Worm (Caenorhabditis elegans) whole organism, L4 larva: ENCODE data around the gene acs-20.

Experiments used
- D1046.2 ChIP-seq: fragments of 200-800 bp; sonication (Bioruptor generic); IDR thresholded peaks from 2 replicates; pipeline ENCODE4 v1.3.6; 2022; ENCODE audit warnings: missing genetic modification characterization, missing compliant biosample characterization
- F26F4.8 ChIP-seq: fragments of 200-800 bp; sonication (Bioruptor generic); conservative IDR thresholded peaks from 2 replicates; pipeline ENCODE4 v1.3.6; 2022; ENCODE audit warnings: missing genetic modification characterization, missing compliant biosample characterization
- F37D6.2 ChIP-seq: sonication (generic microtip); optimal IDR thresholded peaks from 2 replicates; lab custom pipeline; 2016; ENCODE audit warnings: mild to moderate bottlenecking, missing genetic modification characterization, missing compliant biosample characterization
- F49E8.2 ChIP-seq: sonication (generic microtip); optimal IDR thresholded peaks from 2 replicates; lab custom pipeline; 2016; ENCODE audit warnings: missing compliant biosample characterization, mild to moderate bottlenecking, missing genetic modification characterization, borderline replicate concordance
- T26A8.4 ChIP-seq: fragments of 200-800 bp; sonication (Bioruptor generic); IDR thresholded peaks from 2 replicates; pipeline ENCODE4 v1.3.6; 2022; ENCODE audit warnings: missing genetic modification characterization, missing compliant biosample characterization
- Y105C5A.15 ChIP-seq: fragments of 200-800 bp; sonication (Bioruptor generic); IDR thresholded peaks from 2 replicates; pipeline ENCODE4 v1.3.6; 2022; ENCODE audit warnings: missing genetic modification characterization, missing compliant biosample characterization
- Y48G9A.11 ChIP-seq: fragments of 200-800 bp; sonication (Bioruptor generic); IDR thresholded peaks from 2 replicates; pipeline ENCODE4 v1.3.6; 2022; ENCODE audit warnings: missing genetic modification reagents, missing genetic modification characterization, missing compliant biosample characterization
- Y5F2A.4 ChIP-seq: fragments of 200-800 bp; sonication (Bioruptor generic); optimal IDR thresholded peaks from 2 replicates; lab custom pipeline; 2018; ENCODE audit warnings: mild to moderate bottlenecking, missing genetic modification characterization, missing compliant biosample characterization
- ZK337.2 ChIP-seq: fragments of 200-800 bp; sonication (Bioruptor generic); IDR thresholded peaks from 2 replicates; pipeline ENCODE4 v1.3.6; 2022; ENCODE audit warnings: missing genetic modification reagents, missing genetic modification characterization, missing compliant biosample characterization
- aha-1 ChIP-seq: fragments of 150-350 bp; peaks from one replicate; lab custom pipeline; 2014; ENCODE audit warnings: missing biosample characterization, missing genetic modification characterization
- ama-1 ChIP-seq: fragments of 150-350 bp; optimal IDR thresholded peaks from 2 replicates; lab custom pipeline; 2014; ENCODE audit warnings: inconsistent platforms, mixed read lengths
- arid-1 ChIP-seq: fragments of 200-800 bp; sonication (Bioruptor generic); conservative IDR thresholded peaks from 2 replicates; pipeline ENCODE4 v1.3.6; 2022; ENCODE audit warnings: missing genetic modification reagents, missing genetic modification characterization, missing compliant biosample characterization
- attf-4 ChIP-seq: sonication (generic microtip); optimal IDR thresholded peaks from 3 replicates; lab custom pipeline; 2017; ENCODE audit warnings: missing biosample characterization, missing genetic modification characterization
- ceh-28 ChIP-seq: fragments of 150-350 bp; optimal IDR thresholded peaks from 2 replicates; lab custom pipeline; 2014; ENCODE audit warnings: missing biosample characterization, missing genetic modification reagents, missing genetic modification characterization
- ceh-44 ChIP-seq: fragments of 200-800 bp; sonication (Bioruptor generic); IDR thresholded peaks from 2 replicates; pipeline ENCODE4 v1.3.6; 2022; ENCODE audit warnings: missing genetic modification reagents, missing genetic modification characterization, missing compliant biosample characterization
- ceh-62 ChIP-seq: sonication (generic microtip); optimal IDR thresholded peaks from 2 replicates; lab custom pipeline; 2017; ENCODE audit warnings: missing biosample characterization, missing genetic modification characterization
- ceh-82 ChIP-seq: sonication (generic microtip); optimal IDR thresholded peaks from 2 replicates; lab custom pipeline; 2017; ENCODE audit warnings: missing biosample characterization, missing genetic modification characterization
- ces-1 ChIP-seq: fragments of 150-350 bp; sonication (generic microtip); optimal IDR thresholded peaks from 4 replicates; lab custom pipeline; 2014; ENCODE audit warnings: missing biosample characterization, missing genetic modification reagents, missing genetic modification characterization
- daf-12 ChIP-seq: fragments of 150-350 bp; optimal IDR thresholded peaks from 2 replicates; lab custom pipeline; 2014; ENCODE audit warnings: missing biosample characterization, missing genetic modification reagents, missing genetic modification characterization
- daf-19 ChIP-seq: fragments of 200-800 bp; sonication (Bioruptor generic); conservative IDR thresholded peaks from 2 replicates; pipeline ENCODE4 v1.3.6; 2022; ENCODE audit warnings: missing genetic modification characterization, missing compliant biosample characterization
- daf-8 ChIP-seq: fragments of 200-800 bp; sonication (Bioruptor generic); IDR thresholded peaks from 2 replicates; pipeline ENCODE4 v1.3.6; 2022; ENCODE audit warnings: missing genetic modification characterization, missing compliant biosample characterization
- dmd-6 ChIP-seq: fragments of 200-800 bp; sonication (Bioruptor generic); IDR thresholded peaks from 2 replicates; pipeline ENCODE4 v1.3.6; 2022; ENCODE audit warnings: missing genetic modification reagents, missing genetic modification characterization, missing compliant biosample characterization
- dmd-8 ChIP-seq: fragments of 200-800 bp; sonication (Bioruptor generic); IDR thresholded peaks from 2 replicates; pipeline ENCODE4 v1.3.6; 2022; ENCODE audit warnings: missing genetic modification characterization, missing compliant biosample characterization
- dpl-1 ChIP-seq: fragments of 150-350 bp; optimal IDR thresholded peaks from 2 replicates; lab custom pipeline; 2014; ENCODE audit warnings: missing biosample characterization, missing genetic modification reagents, missing genetic modification characterization
- dve-1 ChIP-seq: sonication (generic microtip); optimal IDR thresholded peaks from 2 replicates; lab custom pipeline; 2017; ENCODE audit warnings: antibody characterized with exemption, mild to moderate bottlenecking, missing genetic modification characterization, missing compliant biosample characterization; ENCODE audit not compliant: insufficient read depth
- egl-43 ChIP-seq: fragments of 200-800 bp; sonication (Bioruptor generic); IDR thresholded peaks from 2 replicates; pipeline ENCODE4 v1.3.6; 2022; ENCODE audit warnings: missing genetic modification reagents, missing genetic modification characterization, missing compliant biosample characterization
- fos-1 ChIP-seq: fragments of 150-350 bp; optimal IDR thresholded peaks from 2 replicates; lab custom pipeline; 2014; ENCODE audit warnings: missing biosample characterization, missing genetic modification characterization
- gei-8 ChIP-seq: fragments of 200-800 bp; sonication (Bioruptor generic); optimal IDR thresholded peaks from 2 replicates; lab custom pipeline; 2018; ENCODE audit warnings: mild to moderate bottlenecking, missing genetic modification characterization, missing compliant biosample characterization
- lin-13 ChIP-seq: fragments of 150-350 bp; optimal IDR thresholded peaks from 2 replicates; lab custom pipeline; 2014; ENCODE audit warnings: missing biosample characterization, missing genetic modification reagents, missing genetic modification characterization
- lir-3 ChIP-seq: sonication (generic microtip); optimal IDR thresholded peaks from 2 replicates; lab custom pipeline; 2016; ENCODE audit warnings: mild to moderate bottlenecking, missing genetic modification characterization, missing compliant biosample characterization
- madf-5 ChIP-seq, 2 experiments: fragments of 200-800 bp; sonication (Bioruptor generic); IDR thresholded peaks; 2 replicates each; pipeline ENCODE4 v1.3.6; 2022; ENCODE audit warnings: missing compliant biosample characterization in 2 of 2, missing genetic modification characterization in 2 of 2
- mdt-29 ChIP-seq: fragments of 200-800 bp; sonication (Bioruptor generic); IDR thresholded peaks from 2 replicates; pipeline ENCODE4 v1.3.6; 2022; ENCODE audit warnings: missing genetic modification reagents, missing genetic modification characterization, missing compliant biosample characterization
- nhr-11 ChIP-seq: fragments of 150-350 bp; optimal IDR thresholded peaks from 2 replicates; lab custom pipeline; 2014; ENCODE audit warnings: missing biosample characterization, missing genetic modification characterization
- nhr-25 ChIP-seq: sonication (generic microtip); optimal IDR thresholded peaks from 2 replicates; lab custom pipeline; 2017; ENCODE audit warnings: missing genetic modification characterization, mild to moderate bottlenecking, missing compliant biosample characterization, antibody characterized with exemption, moderate library complexity, borderline replicate concordance; ENCODE audit not compliant: insufficient read depth
- nhr-28 ChIP-seq: fragments of 150-350 bp; optimal IDR thresholded peaks from 2 replicates; lab custom pipeline; 2014; ENCODE audit warnings: missing biosample characterization, missing genetic modification characterization
- nhr-42 ChIP-seq: fragments of 200-800 bp; sonication (Bioruptor generic); IDR thresholded peaks from 2 replicates; pipeline ENCODE4 v1.3.6; 2022; ENCODE audit warnings: missing genetic modification characterization, missing compliant biosample characterization
- nhr-6 ChIP-seq: fragments of 150-350 bp; optimal IDR thresholded peaks from 2 replicates; lab custom pipeline; 2014; ENCODE audit warnings: missing biosample characterization, missing genetic modification characterization
- nhr-76 ChIP-seq: fragments of 150-350 bp; optimal IDR thresholded peaks from 2 replicates; lab custom pipeline; 2014; ENCODE audit warnings: missing biosample characterization, missing genetic modification characterization
- php-3 ChIP-seq: fragments of 200-800 bp; sonication (Bioruptor generic); IDR thresholded peaks from 2 replicates; pipeline ENCODE4 v1.3.6; 2022; ENCODE audit warnings: missing genetic modification reagents, missing genetic modification characterization, missing compliant biosample characterization
- pqm-1 ChIP-seq: sonication (generic microtip); optimal IDR thresholded peaks from 2 replicates; lab custom pipeline; 2017; ENCODE audit warnings: missing biosample characterization, missing genetic modification characterization
- rbr-2 ChIP-seq: sonication (generic microtip); optimal IDR thresholded peaks from 2 replicates; lab custom pipeline; 2016; ENCODE audit warnings: missing genotype, missing genetic modification characterization, missing compliant biosample characterization
- saeg-2 ChIP-seq: fragments of 200-800 bp; sonication (Bioruptor generic); IDR thresholded peaks from 2 replicates; pipeline ENCODE4 v1.3.6; 2022; ENCODE audit warnings: missing genetic modification reagents, missing genetic modification characterization, missing compliant biosample characterization
- skn-1 ChIP-seq: fragments of 150-350 bp; optimal IDR thresholded peaks from 2 replicates; lab custom pipeline; 2014; ENCODE audit warnings: missing biosample characterization, missing genetic modification characterization
- snpc-1.2 ChIP-seq: fragments of 200-800 bp; sonication (Bioruptor generic); IDR thresholded peaks from 2 replicates; pipeline ENCODE4 v1.3.6; 2022; ENCODE audit warnings: missing genetic modification reagents, missing genetic modification characterization, missing compliant biosample characterization
- snpc-4 ChIP-seq: fragments of 150-350 bp; optimal IDR thresholded peaks from 2 replicates; lab custom pipeline; 2014; ENCODE audit warnings: missing biosample characterization, missing genetic modification characterization
- spr-3 ChIP-seq: fragments of 200-800 bp; sonication (Bioruptor generic); optimal IDR thresholded peaks from 2 replicates; lab custom pipeline; 2018; ENCODE audit warnings: mild to moderate bottlenecking, missing genetic modification characterization, missing compliant biosample characterization
- tra-1 ChIP-seq: fragments of 200-800 bp; sonication (Bioruptor generic); IDR thresholded peaks from 2 replicates; pipeline ENCODE4 v1.3.6; 2022; ENCODE audit warnings: missing genetic modification reagents, missing genetic modification characterization, missing compliant biosample characterization
- unc-39 ChIP-seq: sonication (generic microtip); optimal IDR thresholded peaks from 2 replicates; lab custom pipeline; 2017; ENCODE audit warnings: missing biosample characterization, missing genetic modification characterization
- unc-62 ChIP-seq, 3 experiments: fragments of 150-350 bp in 1 of 3; sonication (generic microtip); optimal IDR thresholded peaks in 2 of 3; peaks in 1 of 3; 1 replicate in 1 of 3; 2 replicates in 2 of 3; lab custom pipeline; 2014 to 2017; ENCODE audit warnings: missing biosample characterization in 3 of 3, missing genetic modification characterization in 3 of 3, missing genetic modification reagents in 3 of 3, missing genotype in 1 of 3
- zag-1 ChIP-seq: fragments of 150-350 bp; optimal IDR thresholded peaks from 2 replicates; lab custom pipeline; 2014; ENCODE audit warnings: missing biosample characterization, missing genetic modification characterization
- zfp-2 ChIP-seq: sonication (generic microtip); optimal IDR thresholded peaks from 2 replicates; lab custom pipeline; 2016; ENCODE audit warnings: mild to moderate bottlenecking, missing genetic modification characterization, missing compliant biosample characterization
- zfp-3 ChIP-seq: fragments of 200-800 bp; sonication (Bioruptor generic); conservative IDR thresholded peaks from 2 replicates; pipeline ENCODE4 v1.3.6; 2022; ENCODE audit warnings: missing genetic modification reagents, missing genetic modification characterization, missing compliant biosample characterization
- ztf-11 ChIP-seq: fragments of 150-350 bp; optimal IDR thresholded peaks from 2 replicates; lab custom pipeline; 2014; ENCODE audit warnings: missing biosample characterization, missing genetic modification characterization

acs-20 gene

ce11 chrIV:12371879-12372278 is 26.6 kb downstream of the acs-20 start, which contains the start of gene wdr-46 (continued):
- TF ChIP-seq ces-1 (peak; percentile 29), zag-1 (tag; lab: Kevin White, UChicago) (no peak), spr-3 (GFP tag; lab: Kevin White, UChicago) (no peak), ceh-62 (no peak), php-3 (GFP tag; lab: Robert Waterston, UW) (no peak), pqm-1 (tag; lab: Kevin White, UChicago) (no peak), skn-1 (tag; lab: Kevin White, UChicago) (no peak), F26F4.8 (GFP tag; lab: Robert Waterston, UW) (no peak), arid-1 (GFP tag; lab: Robert Waterston, UW) (peak; percentile 86), dmd-8 (GFP tag; lab: Robert Waterston, UW) (no peak), nhr-42 (no peak), rbr-2 (tag; lab: Kevin White, UChicago) (peak; percentile 71), gei-8 (GFP tag; lab: Kevin White, UChicago) (no peak), nhr-76 (tag; lab: Kevin White, UChicago) (no peak), tra-1 (GFP tag; lab: Robert Waterston, UW) (0 out of 2 replicates have a peak, but pooled peaks have one; percentile 9), nhr-25 (tag; lab: Kevin White, UChicago) (peak; percentile 15), ceh-28 (tag; lab: Kevin White, UChicago) (no peak), lin-13 (GFP tag; lab: Kevin White, UChicago) (peak; percentile 67), nhr-28 (tag; lab: Kevin White, UChicago) (peak; percentile 50), daf-19 (no peak), aha-1 (tag; lab: Kevin White, UChicago) (peak; percentile 93), F49E8.2 (tag; lab: Kevin White, UChicago) (peak; percentile 2), lir-3 (tag; lab: Kevin White, UChicago) (no peak), unc-62 (GFP tag; optimal IDR thresholded peaks at IDR 0.05 in 1 of 2; lab: Kevin White, UChicago) (peak in 1 of 2 experiments; percentile 89), unc-62 (tag; optimal IDR thresholded peaks at IDR 0.05; lab: Kevin White, UChicago) (no peak), unc-39 (tag; lab: Kevin White, UChicago) (no peak), T26A8.4 (GFP tag; lab: Robert Waterston, UW) (peak; percentile 80), ama-1 (lab: Kevin White, UChicago) (peak; percentile 39), Y5F2A.4 (GFP tag; lab: Kevin White, UChicago) (peak; percentile 6), daf-8 (GFP tag; lab: Robert Waterston, UW) (no peak), ztf-11 (tag; lab: Kevin White, UChicago) (no peak), snpc-4 (no peak), attf-4 (tag; lab: Kevin White, UChicago) (no peak), snpc-1.2 (GFP tag; lab: Robert Waterston, UW) (peak; percentile 65; the same call in 1 of the 2 replicates), ZK337.2 (no peak), daf-12 (tag; lab: Kevin White, UChicago) (no peak), dve-1 (tag; lab: Kevin White, UChicago) (peak; percentile 78), zfp-3 (peak; percentile 63; the same call in 1 of the 2 replicates), ceh-44 (GFP tag; lab: Robert Waterston, UW) (no peak), F37D6.2 (tag; lab: Kevin White, UChicago) (peak; percentile 47), egl-43 (no peak), madf-5 (GFP tag; IDR thresholded peaks at IDR 0.05; lab: Robert Waterston, UW) (no peak), dpl-1 (peak; percentile 99), saeg-2 (GFP tag; lab: Robert Waterston, UW) (no peak), mdt-29 (GFP tag; lab: Robert Waterston, UW) (no peak), Y105C5A.15 (GFP tag; lab: Robert Waterston, UW) (no peak), fos-1 (tag; lab: Kevin White, UChicago) (no peak), nhr-11 (tag; lab: Kevin White, UChicago) (peak; percentile 16), ceh-82 (tag; lab: Kevin White, UChicago) (no peak), Y48G9A.11 (GFP tag; lab: Robert Waterston, UW) (0 out of 2 replicates have a peak, but pooled peaks have one; percentile 21), D1046.2 (GFP tag; lab: Robert Waterston, UW) (no peak), dmd-6 (GFP tag; lab: Robert Waterston, UW) (peak; percentile 54), zfp-2 (tag; lab: Kevin White, UChicago) (no peak), nhr-6 (peak; percentile 47)
